Fruit fly (Drosophila melanogaster): ENCODE measurements around the gene CG14989.

- TF ChIP-seq CG8478 (optimal IDR thresholded peaks at IDR 0.05): no peak
- no peak for TF ChIP-seq CTCF (optimal IDR thresholded peaks at IDR 0.05)
These were observed 43.4 kb downstream of the CG14989 start for dm6 chr3L:4130743-4131142.

Data from S2 (cell line).